Worm (Caenorhabditis elegans) whole organism, L4/young adult: ENCODE measurements around the gene T25B2.1.

Source experiments
- W03F9.2 ChIP-seq: fragments of 150-350 bp; optimal IDR thresholded peaks from 2 replicates; lab custom pipeline; 2014; ENCODE audit warnings: missing biosample characterization, missing genetic modification characterization
- dao-5 ChIP-seq: sonication (generic microtip); optimal IDR thresholded peaks from 2 replicates; lab custom pipeline; 2016; ENCODE audit warnings: missing genotype, missing genetic modification characterization, moderate library complexity, missing compliant biosample characterization
- him-1 ChIP-seq: sonication (generic microtip); optimal IDR thresholded peaks from 2 replicates; lab custom pipeline; 2016; ENCODE audit warnings: missing genotype, missing genetic modification reagents, missing genetic modification characterization, missing compliant biosample characterization

ce11 chrX:6203315-6203714 is 29.6 kb downstream of the T25B2.1 start:
- TF ChIP-seq W03F9.2 (tag; lab: Kevin White, UChicago) (no peak), dao-5 (no peak), him-1 (no peak)
